Fruit fly (Drosophila melanogaster) whole organism, embryonic: ENCODE measurements around the gene CG15200.

Experiments used
- CG10209 ChIP-seq: fragments of 200-800 bp; sonication (Bioruptor generic); optimal IDR thresholded peaks from 3 replicates; lab custom pipeline; 2017; ENCODE audit warnings: missing biosample characterization, mild to moderate bottlenecking, missing genetic modification characterization, missing genetic modification reagents
- CG16813 ChIP-seq: fragments of 200-800 bp; sonication (Bioruptor generic); IDR thresholded peaks from 3 replicates; pipeline ENCODE4 v1.3.6; 2022; ENCODE audit warnings: missing biosample characterization, missing genetic modification characterization; ENCODE audit not compliant: partially characterized antibody
- CG2712 ChIP-seq: fragments of 200-800 bp; optimal IDR thresholded peaks from 3 replicates; lab custom pipeline; 2019; ENCODE audit warnings: missing biosample characterization, mild to moderate bottlenecking, missing genetic modification characterization, moderate library complexity
- CG42726 ChIP-seq: fragments of 200-800 bp; sonication (Bioruptor generic); IDR thresholded peaks from 2 replicates; pipeline ENCODE4 v1.3.6; 2022; ENCODE audit warnings: missing biosample characterization, missing genetic modification characterization; ENCODE audit not compliant: partially characterized antibody
- CG8478 ChIP-seq: fragments of >200 bp; optimal IDR thresholded peaks from 2 replicates; lab custom pipeline; 2018
- Dek ChIP-seq: fragments of 200-800 bp; sonication (Bioruptor generic); optimal IDR thresholded peaks from 3 replicates; lab custom pipeline; 2019; ENCODE audit warnings: missing biosample characterization, mild to moderate bottlenecking, missing genetic modification characterization, moderate library complexity
- Fer3 ChIP-seq: fragments of 200-800 bp; sonication (Bioruptor generic); optimal IDR thresholded peaks from 2 replicates; lab custom pipeline; 2018; ENCODE audit warnings: missing biosample characterization, mild to moderate bottlenecking, missing genetic modification characterization, moderate library complexity
- bcd ChIP-seq: fragments of 200-800 bp; sonication (Bioruptor generic); optimal IDR thresholded peaks from 2 replicates; lab custom pipeline; 2017; ENCODE audit warnings: missing biosample characterization, mild to moderate bottlenecking, missing genetic modification characterization
- gsb-n ChIP-seq: fragments of 200-800 bp; sonication (Bioruptor generic); optimal IDR thresholded peaks from 3 replicates; lab custom pipeline; 2018; ENCODE audit warnings: missing biosample characterization, mild to moderate bottlenecking, missing genetic modification characterization
- yki ChIP-seq: fragments of >200 bp; optimal IDR thresholded peaks from 3 replicates; lab custom pipeline; 2018

dm6 chrX:11146598-11147176, 36.0 kb upstream of the CG15200 start:
- TF ChIP-seq Fer3 (no peak), CG42726 (GFP tag; lab: Robert Waterston, UW) (no peak), Dek (tag; lab: Kevin White, UChicago) (no peak), CG10209 (GFP tag; lab: Kevin White, UChicago) (no peak), yki (lab: Kevin White, UChicago) (no peak), bcd (GFP tag; lab: Kevin White, UChicago) (no peak), gsb-n (tag; lab: Kevin White, UChicago) (no peak), CG8478 (no peak), CG2712 (tag; lab: Kevin White, UChicago) (peak; percentile 37), CG16813 (GFP tag; lab: Robert Waterston, UW) (no peak)
